Worm (Caenorhabditis elegans) whole organism, L4/young adult: Measurements from ENCODE around the gene tsp-1.

ENCODE experiments used
- W03F9.2 ChIP-seq: fragments of 150-350 bp; optimal IDR thresholded peaks from 2 replicates; lab custom pipeline; 2014; ENCODE audit warnings: missing biosample characterization, missing genetic modification characterization
- dao-5 ChIP-seq: sonication (generic microtip); optimal IDR thresholded peaks from 2 replicates; lab custom pipeline; 2016; ENCODE audit warnings: missing genotype, missing genetic modification characterization, moderate library complexity, missing compliant biosample characterization
- him-1 ChIP-seq: sonication (generic microtip); optimal IDR thresholded peaks from 2 replicates; lab custom pipeline; 2016; ENCODE audit warnings: missing genotype, missing genetic modification reagents, missing genetic modification characterization, missing compliant biosample characterization

DNA sequence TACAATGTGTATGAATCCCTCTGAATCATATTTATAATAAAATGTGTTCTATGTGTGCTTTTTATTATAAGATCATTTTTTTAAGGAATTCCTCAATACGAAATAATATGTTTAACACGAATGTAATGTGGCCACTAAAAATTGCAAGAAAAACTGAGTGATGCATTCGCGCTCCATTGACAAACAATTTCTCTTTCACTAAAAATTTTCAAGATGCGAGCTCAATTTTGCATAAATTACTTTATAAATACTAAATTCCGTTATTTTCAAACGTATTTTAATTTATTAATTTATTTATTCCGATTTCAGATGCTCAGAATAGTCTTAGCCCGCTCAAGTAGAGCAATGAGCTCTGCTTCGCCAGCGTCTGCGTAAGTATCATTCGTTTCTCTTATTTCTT is 26.5 kb upstream of the tsp-1 start, which contains the start of gene mrps-9:
- TF ChIP-seq W03F9.2 (tag; lab: Kevin White, UChicago) (peak; percentile 13), him-1 (no peak), dao-5 (tag; lab: Kevin White, UChicago) (no peak)
